Fruit fly (Drosophila melanogaster) whole organism, embryonic: ENCODE data around the gene Hexim.

Experiments
- CG11398 ChIP-seq: fragments of 200-800 bp; sonication (Bioruptor generic); optimal IDR thresholded peaks from 2 replicates; lab custom pipeline; 2016; ENCODE audit warnings: missing biosample characterization, missing genetic modification characterization
- CG12942 ChIP-seq: fragments of 200-800 bp; sonication (Bioruptor generic); optimal IDR thresholded peaks from 3 replicates; lab custom pipeline; 2016; ENCODE audit warnings: missing biosample characterization, missing genetic modification characterization
- CG13296 ChIP-seq: fragments of 200-800 bp; sonication (Bioruptor generic); optimal IDR thresholded peaks from 3 replicates; lab custom pipeline; 2018; ENCODE audit warnings: missing biosample characterization, mild to moderate bottlenecking, missing genetic modification characterization
- CG13894 ChIP-seq: fragments of 200-800 bp; sonication (Bioruptor generic); optimal IDR thresholded peaks from 3 replicates; lab custom pipeline; 2018; ENCODE audit warnings: missing biosample characterization, mild to moderate bottlenecking, missing genetic modification characterization, moderate library complexity
- CG18764 ChIP-seq: fragments of 200-800 bp; sonication (Bioruptor generic); optimal IDR thresholded peaks from 3 replicates; lab custom pipeline; 2016; ENCODE audit warnings: missing biosample characterization, missing genetic modification characterization
- CG2116 ChIP-seq: fragments of 200-800 bp; sonication (Bioruptor generic); optimal IDR thresholded peaks from 3 replicates; lab custom pipeline; 2018; ENCODE audit warnings: missing biosample characterization, mild to moderate bottlenecking, missing genetic modification characterization
- CG2120 ChIP-seq: fragments of 200-800 bp; sonication (Bioruptor generic); optimal IDR thresholded peaks from 3 replicates; lab custom pipeline; 2016; ENCODE audit warnings: missing biosample characterization, missing genetic modification characterization
- CG2712 ChIP-seq: fragments of 200-800 bp; optimal IDR thresholded peaks from 3 replicates; lab custom pipeline; 2019; ENCODE audit warnings: missing biosample characterization, mild to moderate bottlenecking, missing genetic modification characterization, moderate library complexity
- CG2875 ChIP-seq: fragments of 200-800 bp; sonication (Bioruptor generic); optimal IDR thresholded peaks from 2 replicates; lab custom pipeline; 2017; ENCODE audit warnings: missing biosample characterization, mild to moderate bottlenecking, missing genetic modification characterization, missing genetic modification reagents
- CG30020 ChIP-seq: fragments of 200-800 bp; optimal IDR thresholded peaks from 2 replicates; lab custom pipeline; 2019; ENCODE audit warnings: missing biosample characterization, mild to moderate bottlenecking, missing genetic modification characterization, moderate library complexity
- CG31365 ChIP-seq: fragments of 200-800 bp; sonication (Bioruptor generic); optimal IDR thresholded peaks from 2 replicates; lab custom pipeline; 2018; ENCODE audit warnings: missing biosample characterization, mild to moderate bottlenecking, missing genetic modification characterization
- CG31441 ChIP-seq: fragments of 200-800 bp; sonication (Bioruptor generic); IDR thresholded peaks from 2 replicates; pipeline ENCODE4 v1.3.6; 2022; ENCODE audit warnings: missing biosample characterization, missing genetic modification characterization
- CG3407 ChIP-seq: fragments of 200-800 bp; sonication (Bioruptor generic); optimal IDR thresholded peaks from 2 replicates; lab custom pipeline; 2018; ENCODE audit warnings: missing biosample characterization, mild to moderate bottlenecking, missing genetic modification characterization
- CG6765 ChIP-seq: fragments of 200-800 bp; sonication (Bioruptor generic); optimal IDR thresholded peaks from 3 replicates; lab custom pipeline; 2017; ENCODE audit warnings: missing biosample characterization, mild to moderate bottlenecking, missing genetic modification characterization
- CG7839 ChIP-seq: fragments of 200-800 bp; sonication (Bioruptor generic); optimal IDR thresholded peaks from 3 replicates; lab custom pipeline; 2018; ENCODE audit warnings: missing biosample characterization, mild to moderate bottlenecking, missing genetic modification characterization, moderate library complexity
- CG8290 ChIP-seq, 3 experiments: fragments of 200-800 bp; sonication (Bioruptor generic); optimal IDR thresholded peaks; 2 replicates each; lab custom pipeline; 2016 to 2019; ENCODE audit warnings: missing biosample characterization in 3 of 3, missing genetic modification characterization in 3 of 3, mild to moderate bottlenecking in 2 of 3, moderate library complexity in 1 of 3
- CG9215 ChIP-seq: fragments of 200-800 bp; sonication (Bioruptor generic); IDR thresholded peaks from 2 replicates; pipeline ENCODE4 v1.3.6; 2022; ENCODE audit warnings: missing biosample characterization, missing genetic modification characterization
- CG9437 ChIP-seq: fragments of 200-800 bp; sonication (Bioruptor generic); optimal IDR thresholded peaks from 2 replicates; lab custom pipeline; 2018; ENCODE audit warnings: missing biosample characterization, mild to moderate bottlenecking, missing genetic modification characterization
- CoRest ChIP-seq: fragments of 200-800 bp; sonication (Bioruptor generic); optimal IDR thresholded peaks from 3 replicates; lab custom pipeline; 2018; ENCODE audit warnings: missing biosample characterization, mild to moderate bottlenecking, missing genetic modification characterization, moderate library complexity
- HHEX ChIP-seq: fragments of 200-800 bp; sonication (Bioruptor generic); optimal IDR thresholded peaks from 3 replicates; lab custom pipeline; 2017; ENCODE audit warnings: missing biosample characterization, mild to moderate bottlenecking, missing genetic modification characterization, missing genetic modification reagents
- Hand ChIP-seq: fragments of 200-800 bp; sonication (Bioruptor generic); optimal IDR thresholded peaks from 2 replicates; lab custom pipeline; 2017; ENCODE audit warnings: mild to moderate bottlenecking, missing biosample characterization, missing genetic modification reagents, missing genetic modification characterization
- Hr39 ChIP-seq: fragments of >200 bp; optimal IDR thresholded peaks from 2 replicates; lab custom pipeline; 2017
- Hr78 ChIP-seq, 2 experiments: fragments of 200-800 bp in 1 of 2; fragments of >200 bp in 1 of 2; sonication (Bioruptor generic) in 1 of 2; optimal IDR thresholded peaks; 2 replicates each; lab custom pipeline; 2017 to 2019; ENCODE audit warnings: missing biosample characterization in 2 of 2, missing genetic modification characterization in 2 of 2, mild to moderate bottlenecking in 1 of 2, moderate library complexity in 1 of 2
- Nf-YB ChIP-seq: fragments of 200-800 bp; sonication (Bioruptor generic); optimal IDR thresholded peaks from 3 replicates; lab custom pipeline; 2019; ENCODE audit warnings: missing biosample characterization, mild to moderate bottlenecking, missing genetic modification characterization, moderate library complexity
- Pdp1 ChIP-seq, 2 experiments: fragments of 200-800 bp; sonication (Bioruptor generic); optimal IDR thresholded peaks; 3 replicates each; lab custom pipeline; 2016; ENCODE audit warnings: missing biosample characterization in 2 of 2, missing genetic modification characterization in 2 of 2, mild to moderate bottlenecking in 1 of 2, moderate library complexity in 1 of 2
- Trl ChIP-seq, 3 experiments: fragments of >200 bp in 2 of 3; fragments of 200-800 bp in 1 of 3; sonication (Bioruptor generic) in 1 of 3; optimal IDR thresholded peaks; 2 replicates in 1 of 3; 3 replicates in 2 of 3; lab custom pipeline; 2016 to 2017; ENCODE audit warnings: missing biosample characterization in 1 of 3, missing genetic modification characterization in 1 of 3
- Xbp1 ChIP-seq: fragments of 200-800 bp; sonication (Bioruptor generic); optimal IDR thresholded peaks from 3 replicates; lab custom pipeline; 2016; ENCODE audit warnings: missing biosample characterization, mild to moderate bottlenecking, missing genetic modification characterization
- az2 ChIP-seq: fragments of 200-800 bp; sonication (Bioruptor generic); optimal IDR thresholded peaks from 3 replicates; lab custom pipeline; 2016; ENCODE audit warnings: missing biosample characterization, missing genetic modification characterization
- cg ChIP-seq: fragments of 200-800 bp; sonication (Bioruptor generic); optimal IDR thresholded peaks from 3 replicates; lab custom pipeline; 2019; ENCODE audit warnings: missing biosample characterization, mild to moderate bottlenecking, missing genetic modification characterization, moderate library complexity
- chm ChIP-seq: fragments of 200-800 bp; sonication (Bioruptor generic); IDR thresholded peaks from 2 replicates; pipeline ENCODE4 v1.3.6; 2022; ENCODE audit warnings: missing biosample characterization, missing genetic modification characterization
- crol ChIP-seq: fragments of 200-800 bp; sonication (Bioruptor generic); IDR thresholded peaks from 2 replicates; pipeline ENCODE4 v1.3.6; 2022; ENCODE audit warnings: missing biosample characterization, missing genetic modification characterization
- dm ChIP-seq: fragments of 200-800 bp; sonication (Bioruptor generic); optimal IDR thresholded peaks from 3 replicates; lab custom pipeline; 2016; ENCODE audit warnings: missing biosample characterization, missing genetic modification characterization
- emc ChIP-seq: fragments of 200-800 bp; sonication (Bioruptor generic); optimal IDR thresholded peaks from 2 replicates; lab custom pipeline; 2016; ENCODE audit warnings: missing biosample characterization, missing genetic modification characterization
- exex ChIP-seq: fragments of 200-800 bp; sonication (Bioruptor generic); optimal IDR thresholded peaks from 4 replicates; lab custom pipeline; 2018; ENCODE audit warnings: missing biosample characterization, mild to moderate bottlenecking, missing genetic modification characterization, moderate library complexity
- gcm2 ChIP-seq: fragments of 200-800 bp; sonication (Bioruptor generic); optimal IDR thresholded peaks from 2 replicates; lab custom pipeline; 2016; ENCODE audit warnings: missing biosample characterization, missing genetic modification characterization
- ind ChIP-seq: fragments of 200-800 bp; sonication (Bioruptor generic); optimal IDR thresholded peaks from 3 replicates; lab custom pipeline; 2016; ENCODE audit warnings: missing biosample characterization, missing genetic modification characterization
- knrl ChIP-seq: fragments of 200-800 bp; sonication (Bioruptor generic); IDR thresholded peaks from 3 replicates; pipeline ENCODE4 v1.3.6; 2022; ENCODE audit warnings: missing biosample characterization, missing genetic modification characterization; ENCODE audit not compliant: partially characterized antibody
- lilli ChIP-seq: fragments of 200-800 bp; sonication (Bioruptor generic); optimal IDR thresholded peaks from 3 replicates; lab custom pipeline; 2016; ENCODE audit warnings: missing biosample characterization, missing genetic modification characterization
- lola ChIP-seq, 3 experiments: fragments of >200 bp in 2 of 3; fragments of 200-800 bp in 1 of 3; sonication (Bioruptor generic) in 1 of 3; optimal IDR thresholded peaks; 2 replicates each; lab custom pipeline; 2017 to 2019; ENCODE audit warnings: missing biosample characterization in 3 of 3, missing genetic modification characterization in 3 of 3, mild to moderate bottlenecking in 1 of 3, moderate library complexity in 1 of 3
- mirr ChIP-seq: fragments of 200-800 bp; sonication (Bioruptor generic); optimal IDR thresholded peaks from 3 replicates; lab custom pipeline; 2018; ENCODE audit warnings: missing biosample characterization, mild to moderate bottlenecking, missing genetic modification characterization
- pum ChIP-seq: fragments of 200-800 bp; sonication (Bioruptor generic); optimal IDR thresholded peaks from 2 replicates; lab custom pipeline; 2016; ENCODE audit warnings: missing biosample characterization, missing genetic modification characterization
- repo ChIP-seq: fragments of 200-800 bp; sonication (Bioruptor generic); optimal IDR thresholded peaks from 2 replicates; lab custom pipeline; 2016; ENCODE audit warnings: missing biosample characterization, missing genetic modification characterization
- salm ChIP-seq: fragments of 200-800 bp; sonication (Bioruptor generic); optimal IDR thresholded peaks from 2 replicates; lab custom pipeline; 2018; ENCODE audit warnings: missing biosample characterization, mild to moderate bottlenecking, missing genetic modification characterization
- sens ChIP-seq: fragments of 200-800 bp; sonication (Bioruptor generic); peaks from one replicate; lab custom pipeline; 2016; ENCODE audit warnings: missing biosample characterization, missing genetic modification characterization
- shn ChIP-seq: fragments of 200-800 bp; sonication (Bioruptor generic); optimal IDR thresholded peaks from 3 replicates; lab custom pipeline; 2016; ENCODE audit warnings: missing biosample characterization, missing genetic modification characterization
- stc ChIP-seq: fragments of 200-800 bp; sonication (Bioruptor generic); IDR thresholded peaks from 2 replicates; pipeline ENCODE4 v1.3.6; 2022; ENCODE audit warnings: missing biosample characterization, missing genetic modification characterization
- vfl ChIP-seq: fragments of 200-800 bp; sonication (Bioruptor generic); optimal IDR thresholded peaks from 2 replicates; lab custom pipeline; 2016; ENCODE audit warnings: missing biosample characterization, missing genetic modification characterization

Hexim gene

DNA sequence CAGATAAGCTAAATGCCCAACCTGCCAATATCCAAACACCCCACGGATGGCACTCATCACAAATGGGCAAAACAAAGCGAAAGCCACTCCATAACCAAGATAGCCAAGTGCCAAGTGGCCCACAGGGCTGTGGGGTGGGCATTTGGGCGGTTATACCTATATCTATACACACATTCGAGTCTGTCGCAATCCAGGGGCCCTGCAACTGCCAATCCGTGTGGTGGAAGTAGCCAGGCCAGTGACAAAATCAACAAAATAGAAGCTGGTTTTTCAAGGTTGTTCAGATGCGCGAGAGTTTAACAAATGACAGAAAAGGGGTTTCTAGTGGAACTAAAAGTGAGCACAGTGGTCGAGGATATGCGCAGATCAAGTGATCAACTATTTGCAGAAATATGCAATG lies 35.8 kb downstream of the Hexim start (continued):
- TF ChIP-seq vfl (GFP tag; lab: Kevin White, UChicago) (no peak), CG6765 (GFP tag; lab: Kevin White, UChicago) (no peak), shn (GFP tag; lab: Kevin White, UChicago) (no peak), Trl (optimal IDR thresholded peaks at IDR 0.05; lab: Kevin White, UChicago) (no peak), Trl (GFP tag; optimal IDR thresholded peaks at IDR 0.05; lab: Kevin White, UChicago) (no peak), knrl (no peak), CG13894 (tag; lab: Kevin White, UChicago) (peak; percentile 71), repo (no peak), az2 (GFP tag; lab: Kevin White, UChicago) (no peak), stc (no peak)

dm6 chr3R:14695665-14696064 lies 36.4 kb downstream of the Hexim start:
- TF ChIP-seq Pdp1 (GFP tag; optimal IDR thresholded peaks at IDR 0.05; lab: Kevin White, UChicago) (peak in 1 of 2 experiments; percentile 12), CG31365 (no peak), sens (GFP tag; lab: Kevin White, UChicago) (peak; percentile 14), chm (GFP tag; lab: Robert Waterston, UW) (peak; percentile 7; the same call in 1 of the 2 replicates), ind (GFP tag; lab: Kevin White, UChicago) (no peak), CG31441 (GFP tag; lab: Robert Waterston, UW) (0 out of 2 replicates have a peak, but pooled peaks have one; percentile 4), CG8290 (GFP tag; optimal IDR thresholded peaks at IDR 0.05; lab: Kevin White, UChicago) (no peak), CG8290 (tag; optimal IDR thresholded peaks at IDR 0.05; lab: Kevin White, UChicago) (peak in 1 of 2 experiments; percentile 22), Nf-YB (GFP tag; lab: Kevin White, UChicago) (no peak), mirr (peak; percentile 61), CG2875 (no peak), CG11398 (no peak), CG9437 (GFP tag; lab: Kevin White, UChicago) (peak; percentile 3), exex (tag; lab: Kevin White, UChicago) (peak; percentile 62), CG9215 (GFP tag; lab: Robert Waterston, UW) (no peak)

- TF ChIP-seq CG13894 (tag; lab: Kevin White, UChicago) (peak; percentile 83), lola (GFP tag; optimal IDR thresholded peaks at IDR 0.05; lab: Kevin White, UChicago) (peak in 1 of 3 experiments; percentile 13), crol (GFP tag; lab: Robert Waterston, UW) (no peak), Nf-YB (GFP tag; lab: Kevin White, UChicago) (peak; percentile 60), emc (GFP tag; lab: Kevin White, UChicago) (no peak), pum (no peak), CG13296 (GFP tag; lab: Kevin White, UChicago) (peak; percentile 75), salm (tag; lab: Kevin White, UChicago) (peak; percentile 17), gcm2 (GFP tag; lab: Kevin White, UChicago) (peak; percentile 58), Hr39 (lab: Kevin White, UChicago) (no peak), Xbp1 (GFP tag; lab: Kevin White, UChicago) (peak; percentile 57), CG12942 (GFP tag; lab: Kevin White, UChicago) (peak; percentile 35), Hr78 (GFP tag; optimal IDR thresholded peaks at IDR 0.05; lab: Kevin White, UChicago) (peak in 1 of 2 experiments; percentile 50), CG2116 (GFP tag; lab: Kevin White, UChicago) (peak; percentile 91), CG18764 (GFP tag; lab: Kevin White, UChicago) (no peak), CG7839 (peak; percentile 56), cg (peak; percentile 97), CG2712 (peak; percentile 71), HHEX (GFP tag; lab: Kevin White, UChicago) (peak; percentile 27), CoRest (peak; percentile 63), dm (GFP tag; lab: Kevin White, UChicago) (peak; percentile 34), CG2120 (peak; percentile 38), lilli (GFP tag; lab: Kevin White, UChicago) (peak; percentile 36), CG30020 (tag; lab: Kevin White, UChicago) (peak; percentile 42), Hand (peak; percentile 68), CG3407 (GFP tag; lab: Kevin White, UChicago) (no peak)
Observed at dm6 chr3R:14696949-14697513, 37.8 kb downstream of the Hexim start, which contains the start of gene Meltrin. Gene Meltrin, minus strand, starts transcription at chr3R:14697292.
